Worm (Caenorhabditis elegans) whole organism, young adult: ENCODE measurements around the gene sdz-26.

ENCODE experiments used
- B0336.3 ChIP-seq: fragments of 200-800 bp; sonication (Bioruptor generic); IDR thresholded peaks from 2 replicates; pipeline ENCODE4 v1.3.6; 2022; ENCODE audit warnings: missing genetic modification characterization, missing compliant biosample characterization
- C17E4.6 ChIP-seq: fragments of 200-800 bp; sonication (Bioruptor generic); IDR thresholded peaks from 2 replicates; pipeline ENCODE4 v1.3.6; 2022; ENCODE audit warnings: missing genetic modification reagents, missing genetic modification characterization, missing compliant biosample characterization
- F33H1.4 ChIP-seq: fragments of 200-800 bp; sonication (Bioruptor generic); IDR thresholded peaks from 2 replicates; pipeline ENCODE4 v1.3.6; 2022; ENCODE audit warnings: missing genetic modification reagents, missing genetic modification characterization, missing compliant biosample characterization
- F57A8.1 ChIP-seq: fragments of 200-800 bp; sonication (Bioruptor generic); optimal IDR thresholded peaks from 2 replicates; lab custom pipeline; 2018; ENCODE audit warnings: mild to moderate bottlenecking, missing genetic modification characterization, moderate library complexity, missing compliant biosample characterization
- K11D2.4 ChIP-seq: fragments of 200-800 bp; sonication (Bioruptor generic); IDR thresholded peaks from 2 replicates; pipeline ENCODE4 v1.3.6; 2022; ENCODE audit warnings: missing genetic modification reagents, missing genetic modification characterization, missing compliant biosample characterization
- Y53G8AR.9 ChIP-seq: fragments of 200-800 bp; sonication (Bioruptor generic); conservative IDR thresholded peaks from 2 replicates; pipeline ENCODE4 v1.3.6; 2022; ENCODE audit warnings: missing genetic modification reagents, missing genetic modification characterization, missing compliant biosample characterization
- Y95B8A.8 ChIP-seq: fragments of 200-800 bp; sonication (Bioruptor generic); IDR thresholded peaks from 2 replicates; pipeline ENCODE4 v1.3.6; 2022; ENCODE audit warnings: missing genetic modification reagents, missing genetic modification characterization, missing compliant biosample characterization
- aptf-3 ChIP-seq: fragments of 200-800 bp; sonication (Bioruptor generic); IDR thresholded peaks from 2 replicates; pipeline ENCODE4 v1.3.6; 2022; ENCODE audit warnings: missing genetic modification characterization, missing compliant biosample characterization
- attf-6 ChIP-seq: fragments of 200-800 bp; sonication (Bioruptor generic); IDR thresholded peaks from 2 replicates; pipeline ENCODE4 v1.3.6; 2022; ENCODE audit warnings: missing genetic modification reagents, missing genetic modification characterization, missing compliant biosample characterization
- bed-1 ChIP-seq: fragments of 200-800 bp; sonication (Bioruptor generic); IDR thresholded peaks from 2 replicates; pipeline ENCODE4 v1.3.6; 2022; ENCODE audit warnings: missing genetic modification reagents, missing genetic modification characterization, missing compliant biosample characterization
- ccch-3 ChIP-seq: fragments of 200-800 bp; sonication (Bioruptor generic); optimal IDR thresholded peaks from 2 replicates; lab custom pipeline; 2018; ENCODE audit warnings: mild to moderate bottlenecking, missing genetic modification characterization, missing compliant biosample characterization
- ceh-40 ChIP-seq: fragments of 200-800 bp; sonication (Bioruptor generic); IDR thresholded peaks from 2 replicates; pipeline ENCODE4 v1.3.6; 2022; ENCODE audit warnings: missing genetic modification characterization, missing compliant biosample characterization
- ceh-58 ChIP-seq: fragments of 200-800 bp; sonication (Bioruptor generic); IDR thresholded peaks from 2 replicates; pipeline ENCODE4 v1.3.6; 2022; ENCODE audit warnings: missing genetic modification characterization, missing compliant biosample characterization
- die-1 ChIP-seq: sonication (generic microtip); optimal IDR thresholded peaks from 2 replicates; lab custom pipeline; 2016; ENCODE audit warnings: missing genotype, mild to moderate bottlenecking, missing genetic modification characterization, missing compliant biosample characterization
- efl-1 ChIP-seq: fragments of 150-350 bp; optimal IDR thresholded peaks from 2 replicates; lab custom pipeline; 2014; ENCODE audit warnings: missing biosample characterization, missing genetic modification reagents, missing genetic modification characterization
- egl-44 ChIP-seq: fragments of 200-800 bp; sonication (Bioruptor generic); IDR thresholded peaks from 2 replicates; pipeline ENCODE4 v1.3.6; 2022; ENCODE audit warnings: missing genetic modification reagents, missing genetic modification characterization, missing compliant biosample characterization
- ekl-4 ChIP-seq: fragments of 200-800 bp; sonication (Bioruptor generic); IDR thresholded peaks from 2 replicates; pipeline ENCODE4 v1.3.6; 2022; ENCODE audit warnings: missing genetic modification reagents, missing genetic modification characterization, missing compliant biosample characterization
- hlh-12 ChIP-seq: sonication (generic microtip); optimal IDR thresholded peaks from 2 replicates; lab custom pipeline; 2016; ENCODE audit warnings: missing genetic modification characterization, missing compliant biosample characterization
- hlh-26 ChIP-seq: fragments of 200-800 bp; sonication (Bioruptor generic); conservative IDR thresholded peaks from 2 replicates; pipeline ENCODE4 v1.3.6; 2022; ENCODE audit warnings: missing genetic modification reagents, missing genetic modification characterization, missing compliant biosample characterization
- hmg-1.2 ChIP-seq: fragments of 200-800 bp; sonication (Bioruptor generic); IDR thresholded peaks from 2 replicates; pipeline ENCODE4 v1.3.6; 2022; ENCODE audit warnings: missing genetic modification reagents, missing genetic modification characterization, missing compliant biosample characterization
- hrde-1 ChIP-seq: sonication (generic microtip); optimal IDR thresholded peaks from 2 replicates; lab custom pipeline; 2016; ENCODE audit warnings: missing genetic modification characterization, mild to moderate bottlenecking, missing compliant biosample characterization, moderate library complexity, missing genotype, missing genetic modification reagents, borderline replicate concordance
- lag-1 ChIP-seq: fragments of 200-800 bp; sonication (Bioruptor generic); IDR thresholded peaks from 2 replicates; pipeline ENCODE4 v1.3.6; 2022; ENCODE audit warnings: missing genetic modification reagents, missing genetic modification characterization, missing compliant biosample characterization
- let-526 ChIP-seq: fragments of 200-800 bp; sonication (Bioruptor generic); IDR thresholded peaks from 2 replicates; pipeline ENCODE4 v1.3.6; 2022; ENCODE audit warnings: missing genetic modification reagents, missing genetic modification characterization, missing compliant biosample characterization
- lin-35 ChIP-seq, 3 experiments: fragments of 150-350 bp in 2 of 3; sonication (generic microtip) in 1 of 3; optimal IDR thresholded peaks; 2 replicates each; lab custom pipeline; 2014 to 2018; ENCODE audit warnings: missing biosample characterization in 3 of 3, missing genetic modification characterization in 3 of 3, missing genetic modification reagents in 3 of 3
- lsl-1 ChIP-seq: fragments of 200-800 bp; sonication (Bioruptor generic); optimal IDR thresholded peaks from 2 replicates; lab custom pipeline; 2018; ENCODE audit warnings: mild to moderate bottlenecking, missing genetic modification characterization, moderate library complexity, missing compliant biosample characterization
- madf-6 ChIP-seq: fragments of 200-800 bp; sonication (Bioruptor generic); IDR thresholded peaks from 2 replicates; pipeline ENCODE4 v1.3.6; 2022; ENCODE audit warnings: missing genetic modification reagents, missing genetic modification characterization, missing compliant biosample characterization
- mxl-1 ChIP-seq: sonication (generic microtip); optimal IDR thresholded peaks from 2 replicates; lab custom pipeline; 2016; ENCODE audit warnings: missing genetic modification characterization, missing compliant biosample characterization
- nhr-120 ChIP-seq: fragments of 200-800 bp; sonication (Bioruptor generic); IDR thresholded peaks from 2 replicates; pipeline ENCODE4 v1.3.6; 2022; ENCODE audit warnings: missing genetic modification characterization, missing compliant biosample characterization
- nhr-27 ChIP-seq: fragments of 200-800 bp; sonication (Bioruptor generic); optimal IDR thresholded peaks from 2 replicates; lab custom pipeline; 2018; ENCODE audit warnings: mild to moderate bottlenecking, missing genetic modification characterization, moderate library complexity, missing compliant biosample characterization
- nhr-90 ChIP-seq: sonication (generic microtip); optimal IDR thresholded peaks from 2 replicates; lab custom pipeline; 2016; ENCODE audit warnings: missing genotype, mild to moderate bottlenecking, missing genetic modification characterization, missing compliant biosample characterization
- rpc-1 ChIP-seq, 2 experiments: fragments of 150-350 bp in 1 of 2; sonication (generic microtip) in 1 of 2; optimal IDR thresholded peaks; 2 replicates each; lab custom pipeline; 2014 to 2018; ENCODE audit warnings: missing biosample characterization in 1 of 2, missing genetic modification characterization in 1 of 2, missing genetic modification reagents in 1 of 2, missing genotype in 1 of 2
- sea-2 ChIP-seq: fragments of 200-800 bp; sonication (Bioruptor generic); IDR thresholded peaks from 2 replicates; pipeline ENCODE4 v1.3.6; 2022; ENCODE audit warnings: missing genetic modification characterization, missing compliant biosample characterization
- xnd-1 ChIP-seq: sonication (generic microtip); optimal IDR thresholded peaks from 2 replicates; lab custom pipeline; 2016; ENCODE audit warnings: missing genotype, missing genetic modification reagents, missing genetic modification characterization, missing compliant biosample characterization
- zfh-2 ChIP-seq: fragments of 200-800 bp; sonication (Bioruptor generic); conservative IDR thresholded peaks from 2 replicates; pipeline ENCODE4 v1.3.6; 2022; ENCODE audit warnings: missing genetic modification reagents, missing genetic modification characterization, missing compliant biosample characterization
- ztf-18 ChIP-seq: sonication (generic microtip); optimal IDR thresholded peaks from 2 replicates; lab custom pipeline; 2016; ENCODE audit warnings: missing genotype, mild to moderate bottlenecking, missing genetic modification characterization, missing compliant biosample characterization
- ztf-22 ChIP-seq: fragments of 200-800 bp; sonication (Bioruptor generic); optimal IDR thresholded peaks from 2 replicates; lab custom pipeline; 2018; ENCODE audit warnings: mild to moderate bottlenecking, missing genetic modification characterization, moderate library complexity, missing compliant biosample characterization
- ztf-28 ChIP-seq: fragments of 200-800 bp; sonication (Bioruptor generic); IDR thresholded peaks from 2 replicates; pipeline ENCODE4 v1.3.6; 2022; ENCODE audit warnings: missing genetic modification reagents, missing genetic modification characterization, missing compliant biosample characterization

Gene sdz-26

ce11 chrII:14410768-14411167 is 29.2 kb downstream of the sdz-26 start, which contains the start of gene dsb-2 (continued):
- TF ChIP-seq let-526 (GFP tag; lab: Robert Waterston, UW) (no peak), ccch-3 (no peak), hmg-1.2 (GFP tag; lab: Robert Waterston, UW) (peak; percentile 32; the same call in 1 of the 2 replicates), ztf-18 (tag; lab: Kevin White, UChicago) (no peak), K11D2.4 (no peak), attf-6 (GFP tag; lab: Robert Waterston, UW) (peak; percentile 27; the same call in 1 of the 2 replicates), sea-2 (GFP tag; lab: Robert Waterston, UW) (no peak), hlh-12 (tag; lab: Kevin White, UChicago) (no peak), C17E4.6 (GFP tag; lab: Robert Waterston, UW) (no peak), ceh-40 (no peak), ztf-28 (GFP tag; lab: Robert Waterston, UW) (no peak), nhr-120 (GFP tag; lab: Robert Waterston, UW) (no peak), nhr-27 (tag; lab: Kevin White, UChicago) (no peak), lag-1 (GFP tag; lab: Robert Waterston, UW) (no peak), Y95B8A.8 (0 out of 2 replicates have a peak, but pooled peaks have one; percentile 50), hrde-1 (tag; lab: Kevin White, UChicago) (no peak), ekl-4 (GFP tag; lab: Robert Waterston, UW) (peak; percentile 35; the same call in 1 of the 2 replicates), lsl-1 (peak; percentile 99), zfh-2 (GFP tag; lab: Robert Waterston, UW) (no peak), die-1 (no peak), ceh-58 (GFP tag; lab: Robert Waterston, UW) (no peak), nhr-90 (tag; lab: Kevin White, UChicago) (no peak), mxl-1 (tag; lab: Kevin White, UChicago) (no peak), rpc-1 (optimal IDR thresholded peaks at IDR 0.05; lab: Kevin White, UChicago) (no peak), rpc-1 (tag; optimal IDR thresholded peaks at IDR 0.05; lab: Kevin White, UChicago) (no peak), B0336.3 (GFP tag; lab: Robert Waterston, UW) (no peak), ztf-22 (GFP tag; lab: Kevin White, UChicago) (no peak), egl-44 (GFP tag; lab: Robert Waterston, UW) (no peak), aptf-3 (GFP tag; lab: Robert Waterston, UW) (no peak), bed-1 (GFP tag; lab: Robert Waterston, UW) (no peak)
- TF ChIP-seq, all 124 proteins: peak for 27

- TF ChIP-seq Y53G8AR.9 (GFP tag; lab: Robert Waterston, UW) = no peak
- peak; percentile 7 for TF ChIP-seq efl-1 (GFP tag; lab: Kevin White, UChicago)
- TF ChIP-seq F57A8.1 = no peak
- TF ChIP-seq ztf-28 (GFP tag; lab: Robert Waterston, UW) = no peak
Observed at ce11 chrII:14413035-14413525, 31.5 kb downstream of the sdz-26 start, which contains the start of gene exl-1. exl-1 (minus strand) TSS chrII:14413475.

- TF ChIP-seq F33H1.4 (GFP tag; lab: Robert Waterston, UW) (peak; percentile 57), lsl-1 (peak; percentile 70), hlh-26 (GFP tag; lab: Robert Waterston, UW) (no peak), madf-6 (peak; percentile 52), lin-35 (GFP tag; optimal IDR thresholded peaks at IDR 0.05; lab: Kevin White, UChicago) (no peak), lag-1 (GFP tag; lab: Robert Waterston, UW) (no peak), xnd-1 (tag; lab: Kevin White, UChicago) (peak; percentile 22)
Observed at ce11 chrII:14413709-14414108, 32.2 kb downstream of the sdz-26 start.
